Fruit fly (Drosophila melanogaster) whole organism, prepupa: Measurements from ENCODE around the gene Axs.

Experiments
- Blimp-1 ChIP-seq: fragments of 200-800 bp; sonication (Bioruptor generic); optimal IDR thresholded peaks from 3 replicates; lab custom pipeline; 2017; ENCODE audit warnings: missing biosample characterization, missing genetic modification characterization, mild to moderate bottlenecking, moderate library complexity, missing genetic modification reagents
- CG10669 ChIP-seq: fragments of 200-800 bp; sonication (Bioruptor generic); optimal IDR thresholded peaks from 3 replicates; lab custom pipeline; 2018; ENCODE audit warnings: missing biosample characterization, mild to moderate bottlenecking, missing genetic modification characterization, moderate library complexity
- CG11294 ChIP-seq: fragments of 200-800 bp; sonication (Bioruptor generic); IDR thresholded peaks from 2 replicates; pipeline ENCODE4 v1.3.6; 2022; ENCODE audit warnings: missing biosample characterization, missing genetic modification characterization
- CG11902 ChIP-seq: fragments of 200-800 bp; sonication (Bioruptor generic); optimal IDR thresholded peaks from 3 replicates; lab custom pipeline; 2016; ENCODE audit warnings: missing biosample characterization, missing genetic modification characterization
- CG3032 ChIP-seq: fragments of 200-800 bp; optimal IDR thresholded peaks from 2 replicates; lab custom pipeline; 2019; ENCODE audit warnings: missing biosample characterization, mild to moderate bottlenecking, missing genetic modification characterization, moderate library complexity
- CG32006 ChIP-seq: fragments of 200-800 bp; sonication (Bioruptor generic); optimal IDR thresholded peaks from 3 replicates; lab custom pipeline; 2017; ENCODE audit warnings: missing biosample characterization, mild to moderate bottlenecking, missing genetic modification characterization
- CG3919 ChIP-seq: fragments of 200-800 bp; sonication (Bioruptor generic); optimal IDR thresholded peaks from 3 replicates; lab custom pipeline; 2016; ENCODE audit warnings: missing biosample characterization, missing genetic modification characterization
- CG4318 ChIP-seq: fragments of 200-800 bp; sonication (Bioruptor generic); optimal IDR thresholded peaks from 3 replicates; lab custom pipeline; 2017; ENCODE audit warnings: missing biosample characterization, mild to moderate bottlenecking, missing genetic modification characterization
- CG6163 ChIP-seq: fragments of 200-800 bp; sonication (Bioruptor generic); IDR thresholded peaks from 3 replicates; pipeline ENCODE4 v1.3.6; 2022; ENCODE audit warnings: missing biosample characterization, missing genetic modification characterization
- CG6276 ChIP-seq: fragments of 200-800 bp; sonication (Bioruptor generic); optimal IDR thresholded peaks from 2 replicates; lab custom pipeline; 2017; ENCODE audit warnings: missing biosample characterization, mild to moderate bottlenecking, missing genetic modification characterization
- CG6792 ChIP-seq: fragments of 200-800 bp; sonication (Bioruptor generic); optimal IDR thresholded peaks from 3 replicates; lab custom pipeline; 2016; ENCODE audit warnings: missing biosample characterization, missing genetic modification characterization
- CG6808 ChIP-seq: fragments of 200-800 bp; sonication (Bioruptor generic); optimal IDR thresholded peaks from 3 replicates; lab custom pipeline; 2017; ENCODE audit warnings: missing biosample characterization, missing genetic modification characterization, mild to moderate bottlenecking, moderate library complexity, missing genetic modification reagents
- CG6854 ChIP-seq: fragments of 200-800 bp; sonication (Bioruptor generic); optimal IDR thresholded peaks from 2 replicates; lab custom pipeline; 2017; ENCODE audit warnings: missing biosample characterization, mild to moderate bottlenecking, missing genetic modification characterization
- CG7368 ChIP-seq: fragments of 200-800 bp; sonication (Bioruptor generic); optimal IDR thresholded peaks from 3 replicates; lab custom pipeline; 2016; ENCODE audit warnings: missing biosample characterization, missing genetic modification characterization
- CG8632 ChIP-seq: fragments of 200-800 bp; sonication (Bioruptor generic); optimal IDR thresholded peaks from 3 replicates; lab custom pipeline; 2016; ENCODE audit warnings: missing biosample characterization, missing genetic modification characterization
- Eip75B ChIP-seq: fragments of 200-800 bp; sonication (Bioruptor generic); optimal IDR thresholded peaks from 3 replicates; lab custom pipeline; 2016; ENCODE audit warnings: missing biosample characterization, missing genetic modification characterization
- Eip78C ChIP-seq: fragments of 200-800 bp; sonication (Bioruptor generic); peaks from one replicate; lab custom pipeline; 2016; ENCODE audit warnings: missing biosample characterization, missing genetic modification characterization
- Eip93F ChIP-seq: fragments of 200-800 bp; sonication (Bioruptor generic); optimal IDR thresholded peaks from 2 replicates; lab custom pipeline; 2016; ENCODE audit warnings: missing biosample characterization, mild to moderate bottlenecking, missing genetic modification characterization
- Ets21C ChIP-seq: fragments of 200-800 bp; sonication (Bioruptor generic); optimal IDR thresholded peaks from 3 replicates; lab custom pipeline; 2016; ENCODE audit warnings: missing biosample characterization, missing genetic modification characterization
- Gug ChIP-seq: fragments of 200-800 bp; sonication (Bioruptor generic); IDR thresholded peaks from 2 replicates; pipeline ENCODE4 v1.3.6; 2022; ENCODE audit warnings: missing biosample characterization, missing genetic modification characterization
- Lpt ChIP-seq: fragments of 200-800 bp; sonication (Bioruptor generic); optimal IDR thresholded peaks from 3 replicates; lab custom pipeline; 2016; ENCODE audit warnings: missing biosample characterization, missing genetic modification characterization
- OdsH ChIP-seq: fragments of 200-800 bp; sonication (Bioruptor generic); optimal IDR thresholded peaks from 3 replicates; lab custom pipeline; 2016; ENCODE audit warnings: missing biosample characterization, missing genetic modification characterization
- Sox14 ChIP-seq: fragments of 200-800 bp; sonication (Bioruptor generic); optimal IDR thresholded peaks from 3 replicates; lab custom pipeline; 2016; ENCODE audit warnings: missing biosample characterization, missing genetic modification characterization
- Sox15 ChIP-seq: fragments of 200-800 bp; sonication (Bioruptor generic); optimal IDR thresholded peaks from 3 replicates; lab custom pipeline; 2016; ENCODE audit warnings: missing biosample characterization, missing genetic modification characterization
- achi ChIP-seq: fragments of 200-800 bp; sonication (Bioruptor generic); optimal IDR thresholded peaks from 3 replicates; lab custom pipeline; 2016; ENCODE audit warnings: missing biosample characterization, missing genetic modification characterization
- dac ChIP-seq: fragments of 200-800 bp; sonication (Bioruptor generic); optimal IDR thresholded peaks from 2 replicates; lab custom pipeline; 2017; ENCODE audit warnings: missing biosample characterization, mild to moderate bottlenecking, missing genetic modification characterization
- dsx ChIP-seq: fragments of 200-800 bp; optimal IDR thresholded peaks from 3 replicates; lab custom pipeline; 2019; ENCODE audit warnings: missing biosample characterization, mild to moderate bottlenecking, missing genetic modification characterization, moderate library complexity; ENCODE audit not compliant: poor library complexity, severe bottlenecking
- esn ChIP-seq: fragments of 200-800 bp; sonication (Bioruptor generic); optimal IDR thresholded peaks from 2 replicates; lab custom pipeline; 2016; ENCODE audit warnings: missing biosample characterization, mild to moderate bottlenecking, missing genetic modification characterization, moderate library complexity
- fd59A ChIP-seq: fragments of 200-800 bp; sonication (Bioruptor generic); optimal IDR thresholded peaks from 2 replicates; lab custom pipeline; 2017; ENCODE audit warnings: missing biosample characterization, mild to moderate bottlenecking, missing genetic modification characterization, missing genetic modification reagents
- fd85E ChIP-seq: fragments of 200-800 bp; sonication (Bioruptor generic); optimal IDR thresholded peaks from 3 replicates; lab custom pipeline; 2016; ENCODE audit warnings: missing biosample characterization, missing genetic modification characterization
- pdm3 ChIP-seq: fragments of 200-800 bp; sonication (Bioruptor generic); optimal IDR thresholded peaks from 3 replicates; lab custom pipeline; 2016; ENCODE audit warnings: missing biosample characterization, missing genetic modification characterization
- salr ChIP-seq, 2 experiments: fragments of 200-800 bp; sonication (Bioruptor generic); optimal IDR thresholded peaks; 3 replicates each; lab custom pipeline; 2016 to 2018; ENCODE audit warnings: missing biosample characterization in 2 of 2, missing genetic modification characterization in 2 of 2, mild to moderate bottlenecking in 1 of 2
- spab ChIP-seq: fragments of 200-800 bp; sonication (Bioruptor generic); optimal IDR thresholded peaks from 2 replicates; lab custom pipeline; 2017; ENCODE audit warnings: missing biosample characterization, mild to moderate bottlenecking, missing genetic modification characterization, missing genetic modification reagents
- svp ChIP-seq: fragments of 200-800 bp; sonication (Bioruptor generic); peaks from one replicate; lab custom pipeline; 2016; ENCODE audit warnings: missing biosample characterization, missing genetic modification characterization
- vri ChIP-seq: fragments of 200-800 bp; sonication (Bioruptor generic); optimal IDR thresholded peaks from 3 replicates; lab custom pipeline; 2016; ENCODE audit warnings: missing biosample characterization, mild to moderate bottlenecking, missing genetic modification characterization

Axs gene

DNA sequence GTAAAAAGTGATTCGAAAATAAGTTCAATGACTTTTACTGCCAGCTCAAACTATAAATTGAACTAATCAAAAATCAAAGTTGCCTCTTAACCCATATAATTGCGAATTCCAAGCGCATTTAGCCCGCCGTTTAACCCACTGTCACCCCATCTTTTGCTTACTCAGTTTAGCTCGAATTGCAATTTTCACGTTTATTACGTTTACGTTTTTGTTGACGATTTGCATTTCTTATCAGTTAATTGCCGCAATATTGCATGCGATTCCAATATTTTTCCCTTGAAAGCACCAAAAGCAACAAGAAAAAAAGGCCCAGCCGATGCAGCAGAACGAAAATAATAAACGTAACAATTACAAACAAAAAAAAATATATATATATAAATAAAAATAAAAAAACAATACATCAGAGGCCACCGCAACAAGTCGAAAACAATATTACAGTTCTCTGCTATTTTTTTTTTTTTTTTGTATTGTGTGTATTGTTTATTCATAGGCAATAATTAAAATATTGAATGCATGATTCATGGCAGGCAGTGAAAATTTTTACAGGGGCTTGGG, 34.6 kb upstream of the Axs start:
- peak; percentile 53 for TF ChIP-seq Eip78C
- 0 out of 3 replicates have a peak, but pooled peaks have one; percentile 31 for TF ChIP-seq CG6163 (GFP tag; lab: Robert Waterston, UW)
- no peak for TF ChIP-seq Blimp-1 (GFP tag; lab: Kevin White, UChicago)
- TF ChIP-seq svp (GFP tag; lab: Kevin White, UChicago), result peak; percentile 82
- no peak for TF ChIP-seq OdsH (GFP tag; lab: Kevin White, UChicago)
- TF ChIP-seq CG3919 (GFP tag; lab: Kevin White, UChicago), result no peak

DNA sequence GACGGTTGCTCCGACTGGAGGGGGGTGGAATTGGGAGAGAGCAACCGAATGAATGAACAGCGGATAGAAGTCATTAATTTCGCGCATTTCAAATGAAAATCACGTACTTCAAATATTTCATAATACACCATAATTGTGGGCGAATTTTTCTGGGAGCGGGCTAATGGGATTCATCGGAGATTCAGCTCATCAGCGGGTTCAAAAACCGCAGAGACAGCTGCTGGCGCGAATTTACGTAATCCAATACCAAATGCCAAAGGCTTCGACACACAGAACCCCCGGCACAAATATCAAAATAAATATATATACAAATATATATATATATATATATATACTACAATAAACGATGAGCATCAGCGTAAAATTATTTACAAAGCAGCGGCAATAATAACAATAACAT, 33.0 kb upstream of the Axs start:
- no peak for TF ChIP-seq CG8632 (GFP tag; lab: Kevin White, UChicago)
- no peak for TF ChIP-seq CG6792 (GFP tag; lab: Kevin White, UChicago)
- TF ChIP-seq CG11902 (GFP tag; lab: Kevin White, UChicago), result no peak
- TF ChIP-seq svp (GFP tag; lab: Kevin White, UChicago), result peak; percentile 81
- TF ChIP-seq dsx, result no peak
- no peak for TF ChIP-seq CG3032 (tag; lab: Kevin White, UChicago)
- no peak for TF ChIP-seq dac (GFP tag; lab: Kevin White, UChicago)
- no peak for TF ChIP-seq achi (GFP tag; lab: Kevin White, UChicago)
- no peak for TF ChIP-seq spab (GFP tag; lab: Kevin White, UChicago)
- TF ChIP-seq vri, result peak; percentile 53
- no peak for TF ChIP-seq fd85E (GFP tag; lab: Kevin White, UChicago)

DNA sequence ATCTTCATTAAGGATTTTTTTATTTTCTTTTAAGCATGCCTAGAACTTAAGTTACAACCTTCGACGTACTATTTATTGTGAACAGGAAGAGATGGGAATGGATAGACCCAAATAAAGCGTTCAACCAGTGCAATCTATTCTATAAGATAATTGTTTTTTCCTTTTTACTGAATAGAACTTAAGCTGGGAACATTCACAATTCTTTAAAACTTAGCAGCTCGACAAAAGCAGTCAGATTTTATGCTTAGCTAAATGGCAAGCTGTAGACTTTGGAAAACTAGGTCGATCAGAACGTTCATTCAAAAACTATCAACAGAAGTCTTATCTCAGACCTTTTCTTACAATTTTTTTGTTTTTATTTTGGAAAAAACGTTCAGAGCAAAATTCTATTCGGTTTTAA, 27.3 kb upstream of the Axs start, which contains the start of gene CG13008:
CG13008 (plus strand) TSS at position 301 of the 400 bp plus-strand sequence.
- TF ChIP-seq spab (GFP tag; lab: Kevin White, UChicago) (no peak), OdsH (GFP tag; lab: Kevin White, UChicago) (no peak), CG6854 (no peak), Ets21C (no peak), CG32006 (GFP tag; lab: Kevin White, UChicago) (no peak), Lpt (GFP tag; lab: Kevin White, UChicago) (no peak), Gug (GFP tag; lab: Robert Waterston, UW) (no peak), CG7368 (GFP tag; lab: Kevin White, UChicago) (no peak), dsx (no peak)

DNA sequence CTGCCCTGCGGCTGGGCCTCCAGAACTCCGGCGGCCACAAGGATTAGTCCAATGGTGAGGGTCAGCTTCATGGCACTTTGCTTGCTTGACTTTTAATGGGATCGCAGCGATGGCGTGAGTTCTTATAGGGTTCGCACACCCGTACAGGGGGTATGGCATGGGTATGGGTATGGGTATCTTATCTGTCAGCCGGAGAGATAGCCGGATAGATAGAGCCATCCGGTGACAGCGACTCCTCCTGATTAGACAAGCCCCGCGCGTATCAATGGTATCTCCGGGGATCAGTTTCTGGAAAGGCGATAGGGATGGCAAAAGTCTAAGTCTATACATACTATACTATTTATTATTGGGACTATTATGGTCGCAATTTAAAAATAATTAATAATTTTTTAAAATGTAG, 23.1 kb upstream of the Axs start, which contains the start of gene CG9672:
CG9672 (minus strand) TSS at position 101 of the 400 bp plus-strand sequence.
- no peak for TF ChIP-seq Lpt (GFP tag; lab: Kevin White, UChicago)
- TF ChIP-seq salr (GFP tag; optimal IDR thresholded peaks at IDR 0.05; lab: Kevin White, UChicago), result no peak
- no peak for TF ChIP-seq CG8632 (GFP tag; lab: Kevin White, UChicago)
- TF ChIP-seq Eip75B, result no peak
- no peak for TF ChIP-seq Sox14 (GFP tag; lab: Kevin White, UChicago)
- TF ChIP-seq CG6276, result no peak
- no peak for TF ChIP-seq pdm3 (GFP tag; lab: Kevin White, UChicago)
- TF ChIP-seq CG6808 (GFP tag; lab: Kevin White, UChicago), result no peak
- no peak for TF ChIP-seq Ets21C
- no peak for TF ChIP-seq CG10669 (GFP tag; lab: Kevin White, UChicago)
- TF ChIP-seq esn (GFP tag; lab: Kevin White, UChicago), result no peak
- TF ChIP-seq Sox15 (GFP tag; lab: Kevin White, UChicago), result no peak
- TF ChIP-seq vri, result no peak
- TF ChIP-seq CG4318, result no peak
- no peak for TF ChIP-seq fd59A (GFP tag; lab: Kevin White, UChicago)
- TF ChIP-seq CG11294 (GFP tag; lab: Robert Waterston, UW), result no peak
- TF ChIP-seq Eip93F (GFP tag; lab: Kevin White, UChicago), result no peak
